Fruit fly (Drosophila melanogaster) whole organism, embryonic: ENCODE data around the gene Obp19c.
A peak's percentile ranks its signal among the peaks of the same experiment; 100 is the strongest.

ENCODE experiments used
- Abd-B ChIP-seq: fragments of 200-800 bp; sonication (Bioruptor generic); optimal IDR thresholded peaks from 2 replicates; lab custom pipeline; 2018; ENCODE audit warnings: missing biosample characterization, mild to moderate bottlenecking, missing genetic modification characterization, moderate library complexity
- Aef1 ChIP-seq: fragments of 200-800 bp; sonication (Bioruptor generic); IDR thresholded peaks from 3 replicates; pipeline ENCODE4 v1.3.6; 2022; ENCODE audit warnings: missing biosample characterization, missing genetic modification characterization
- B-H1 ChIP-seq: fragments of 200-800 bp; sonication (Bioruptor generic); IDR thresholded peaks from 3 replicates; pipeline ENCODE4 v1.3.6; 2022; ENCODE audit warnings: missing biosample characterization, missing genetic modification characterization
- B-H2 ChIP-seq: fragments of 200-800 bp; sonication (Bioruptor generic); optimal IDR thresholded peaks from 2 replicates; lab custom pipeline; 2018; ENCODE audit warnings: missing biosample characterization, mild to moderate bottlenecking, missing genetic modification characterization
- Bgb ChIP-seq: fragments of 200-800 bp; sonication (Bioruptor generic); IDR thresholded peaks from 2 replicates; pipeline ENCODE4 v1.3.6; 2022; ENCODE audit warnings: missing biosample characterization, missing genetic modification characterization; ENCODE audit not compliant: partially characterized antibody
- BtbVII ChIP-seq: fragments of 200-800 bp; sonication (Bioruptor generic); optimal IDR thresholded peaks from 3 replicates; lab custom pipeline; 2017; ENCODE audit warnings: missing biosample characterization, mild to moderate bottlenecking, missing genetic modification characterization
- CG10321 ChIP-seq: fragments of 200-800 bp; sonication (Bioruptor generic); IDR thresholded peaks from 2 replicates; pipeline ENCODE4 v1.3.6; 2022; ENCODE audit warnings: missing biosample characterization, missing genetic modification characterization
- CG10959 ChIP-seq: fragments of 200-800 bp; sonication (Bioruptor generic); IDR thresholded peaks from 2 replicates; pipeline ENCODE4 v1.3.6; 2022; ENCODE audit warnings: missing biosample characterization, missing genetic modification characterization
- CG13624 ChIP-seq: fragments of 200-800 bp; sonication (Bioruptor generic); optimal IDR thresholded peaks from 2 replicates; lab custom pipeline; 2016; ENCODE audit warnings: missing biosample characterization, missing genetic modification characterization
- CG14860 ChIP-seq: fragments of 200-800 bp; sonication (Bioruptor generic); IDR thresholded peaks from 3 replicates; pipeline ENCODE4 v1.3.6; 2022; ENCODE audit warnings: missing biosample characterization, missing genetic modification characterization; ENCODE audit not compliant: partially characterized antibody
- CG1647 ChIP-seq: fragments of 200-800 bp; sonication (Bioruptor generic); optimal IDR thresholded peaks from 3 replicates; lab custom pipeline; 2016; ENCODE audit warnings: missing biosample characterization, missing genetic modification characterization
- CG17802 ChIP-seq: fragments of 200-800 bp; sonication (Bioruptor generic); optimal IDR thresholded peaks from 2 replicates; lab custom pipeline; 2018; ENCODE audit warnings: missing biosample characterization, mild to moderate bottlenecking, missing genetic modification characterization, moderate library complexity
- CG17829 ChIP-seq: fragments of 200-800 bp; optimal IDR thresholded peaks from 2 replicates; lab custom pipeline; 2019; ENCODE audit warnings: missing biosample characterization, mild to moderate bottlenecking, missing genetic modification characterization, moderate library complexity
- CG18599 ChIP-seq: fragments of 200-800 bp; sonication (Bioruptor generic); optimal IDR thresholded peaks from 3 replicates; lab custom pipeline; 2017; ENCODE audit warnings: missing biosample characterization, missing genetic modification characterization, mild to moderate bottlenecking, moderate library complexity, missing genetic modification reagents
- CG2202 ChIP-seq: fragments of 200-800 bp; sonication (Bioruptor generic); optimal IDR thresholded peaks from 2 replicates; lab custom pipeline; 2018; ENCODE audit warnings: missing biosample characterization, mild to moderate bottlenecking, missing genetic modification characterization
- CG2712 ChIP-seq: fragments of 200-800 bp; optimal IDR thresholded peaks from 3 replicates; lab custom pipeline; 2019; ENCODE audit warnings: missing biosample characterization, mild to moderate bottlenecking, missing genetic modification characterization, moderate library complexity
- CG30403 ChIP-seq: fragments of 200-800 bp; sonication (Bioruptor generic); optimal IDR thresholded peaks from 3 replicates; lab custom pipeline; 2016; ENCODE audit warnings: missing biosample characterization, missing genetic modification characterization
- CG31388 ChIP-seq: fragments of 200-800 bp; sonication (Bioruptor generic); optimal IDR thresholded peaks from 2 replicates; lab custom pipeline; 2016; ENCODE audit warnings: missing biosample characterization, missing genetic modification characterization
- CG31441 ChIP-seq: fragments of 200-800 bp; sonication (Bioruptor generic); IDR thresholded peaks from 2 replicates; pipeline ENCODE4 v1.3.6; 2022; ENCODE audit warnings: missing biosample characterization, missing genetic modification characterization
- CG3163 ChIP-seq: fragments of 200-800 bp; sonication (Bioruptor generic); optimal IDR thresholded peaks from 3 replicates; lab custom pipeline; 2016; ENCODE audit warnings: missing biosample characterization, missing genetic modification characterization
- CG34376 ChIP-seq: fragments of 200-800 bp; sonication (Bioruptor generic); optimal IDR thresholded peaks from 2 replicates; lab custom pipeline; 2018; ENCODE audit warnings: missing biosample characterization, mild to moderate bottlenecking, missing genetic modification characterization
- CG6272 ChIP-seq: fragments of 200-800 bp; sonication (Bioruptor generic); IDR thresholded peaks from 2 replicates; pipeline ENCODE4 v1.3.6; 2022; ENCODE audit warnings: missing biosample characterization, missing genetic modification characterization
- CG6683 ChIP-seq: fragments of 200-800 bp; sonication (Bioruptor generic); optimal IDR thresholded peaks from 2 replicates; lab custom pipeline; 2017; ENCODE audit warnings: missing biosample characterization, mild to moderate bottlenecking, missing genetic modification characterization, missing genetic modification reagents
- CG7839 ChIP-seq: fragments of 200-800 bp; sonication (Bioruptor generic); optimal IDR thresholded peaks from 3 replicates; lab custom pipeline; 2018; ENCODE audit warnings: missing biosample characterization, mild to moderate bottlenecking, missing genetic modification characterization, moderate library complexity
- CG8478 ChIP-seq: fragments of >200 bp; optimal IDR thresholded peaks from 2 replicates; lab custom pipeline; 2018
- CG9609 ChIP-seq: fragments of 200-800 bp; sonication (Bioruptor generic); optimal IDR thresholded peaks from 3 replicates; lab custom pipeline; 2016; ENCODE audit warnings: missing biosample characterization, missing genetic modification characterization
- CrebB ChIP-seq: fragments of 200-800 bp; sonication (Bioruptor generic); optimal IDR thresholded peaks from 3 replicates; lab custom pipeline; 2018; ENCODE audit warnings: missing biosample characterization, mild to moderate bottlenecking, missing genetic modification characterization
- Dip2 ChIP-seq: fragments of 200-800 bp; sonication (Bioruptor generic); IDR thresholded peaks from 2 replicates; pipeline ENCODE4 v1.3.6; 2022; ENCODE audit warnings: missing biosample characterization, missing genetic modification characterization
- Doc3 ChIP-seq: fragments of 200-800 bp; sonication (Bioruptor generic); IDR thresholded peaks from 3 replicates; pipeline ENCODE4 v1.3.6; 2022; ENCODE audit warnings: missing biosample characterization, missing genetic modification characterization; ENCODE audit not compliant: partially characterized antibody
- Eip74EF ChIP-seq, 2 experiments: fragments of 200-800 bp in 1 of 2; fragments of >200 bp in 1 of 2; sonication (Bioruptor generic) in 1 of 2; optimal IDR thresholded peaks; 2 replicates each; lab custom pipeline; 2017 to 2019; ENCODE audit warnings: missing biosample characterization in 2 of 2, missing genetic modification characterization in 2 of 2, mild to moderate bottlenecking in 1 of 2, moderate library complexity in 1 of 2
- GATAe ChIP-seq: fragments of 200-800 bp; sonication (Bioruptor generic); conservative IDR thresholded peaks from 2 replicates; pipeline ENCODE4 v1.3.6; 2022; ENCODE audit warnings: missing biosample characterization, missing genetic modification characterization
- Gug ChIP-seq: fragments of 200-800 bp; sonication (Bioruptor generic); IDR thresholded peaks from 4 replicates; pipeline ENCODE4 v1.3.6; 2022; ENCODE audit warnings: missing biosample characterization, missing genetic modification characterization
- HLH3B ChIP-seq: fragments of 200-800 bp; sonication (Bioruptor generic); IDR thresholded peaks from 2 replicates; pipeline ENCODE4 v1.3.6; 2022; ENCODE audit warnings: missing biosample characterization, missing genetic modification characterization
- Kr ChIP-seq: fragments of 200-800 bp; sonication (Bioruptor generic); optimal IDR thresholded peaks from 2 replicates; lab custom pipeline; 2017; ENCODE audit warnings: missing biosample characterization, mild to moderate bottlenecking, missing genetic modification characterization
- NC2β ChIP-seq: fragments of 200-800 bp; sonication (Bioruptor generic); optimal IDR thresholded peaks from 2 replicates; lab custom pipeline; 2016; ENCODE audit warnings: missing biosample characterization, missing genetic modification characterization
- Oli ChIP-seq: fragments of 200-800 bp; sonication (Bioruptor generic); optimal IDR thresholded peaks from 2 replicates; lab custom pipeline; 2018; ENCODE audit warnings: missing biosample characterization, mild to moderate bottlenecking, missing genetic modification characterization, moderate library complexity
- bowl ChIP-seq: fragments of 200-800 bp; sonication (Bioruptor generic); IDR thresholded peaks from 2 replicates; pipeline ENCODE4 v1.3.6; 2022; ENCODE audit warnings: missing biosample characterization, missing genetic modification characterization
- caup ChIP-seq: fragments of 200-800 bp; sonication (Bioruptor generic); optimal IDR thresholded peaks from 3 replicates; lab custom pipeline; 2017; ENCODE audit warnings: missing biosample characterization, mild to moderate bottlenecking, missing genetic modification characterization, moderate library complexity; ENCODE audit not compliant: severe bottlenecking
- crp ChIP-seq, 2 experiments: fragments of 200-800 bp; sonication (Bioruptor generic); optimal IDR thresholded peaks; 2 replicates in 1 of 2; 3 replicates in 1 of 2; lab custom pipeline; 2017; ENCODE audit warnings: missing biosample characterization in 2 of 2, missing genetic modification characterization in 2 of 2, mild to moderate bottlenecking in 1 of 2, moderate library complexity in 1 of 2
- da ChIP-seq: fragments of 200-800 bp; sonication (Bioruptor generic); optimal IDR thresholded peaks from 2 replicates; lab custom pipeline; 2016; ENCODE audit warnings: missing biosample characterization, missing genetic modification characterization
- dati ChIP-seq: fragments of 200-800 bp; sonication (Bioruptor generic); IDR thresholded peaks from 2 replicates; pipeline ENCODE4 v1.3.6; 2022; ENCODE audit warnings: missing biosample characterization, missing genetic modification characterization
- fd3F ChIP-seq: fragments of 200-800 bp; sonication (Bioruptor generic); optimal IDR thresholded peaks from 2 replicates; lab custom pipeline; 2018; ENCODE audit warnings: missing biosample characterization, mild to moderate bottlenecking, missing genetic modification characterization, moderate library complexity
- gem ChIP-seq: fragments of 200-800 bp; sonication (Bioruptor generic); optimal IDR thresholded peaks from 2 replicates; lab custom pipeline; 2019; ENCODE audit warnings: missing biosample characterization, mild to moderate bottlenecking, missing genetic modification characterization, moderate library complexity
- lmd ChIP-seq: fragments of 200-800 bp; sonication (Bioruptor generic); IDR thresholded peaks from 2 replicates; pipeline ENCODE4 v1.3.6; 2022; ENCODE audit warnings: missing biosample characterization, missing genetic modification characterization
- phol ChIP-seq: fragments of 200-800 bp; sonication (Bioruptor generic); optimal IDR thresholded peaks from 3 replicates; lab custom pipeline; 2018; ENCODE audit warnings: missing biosample characterization, mild to moderate bottlenecking, missing genetic modification characterization, moderate library complexity
- repo ChIP-seq: fragments of 200-800 bp; sonication (Bioruptor generic); optimal IDR thresholded peaks from 2 replicates; lab custom pipeline; 2016; ENCODE audit warnings: missing biosample characterization, missing genetic modification characterization
- slp2 ChIP-seq: fragments of 200-800 bp; sonication (Bioruptor generic); optimal IDR thresholded peaks from 2 replicates; lab custom pipeline; 2016; ENCODE audit warnings: missing biosample characterization, missing genetic modification characterization
- stwl ChIP-seq: fragments of 200-800 bp; sonication (Bioruptor generic); optimal IDR thresholded peaks from 3 replicates; lab custom pipeline; 2018; ENCODE audit warnings: missing biosample characterization, mild to moderate bottlenecking, missing genetic modification characterization, moderate library complexity
- zfh1 ChIP-seq: fragments of 200-800 bp; sonication (Bioruptor generic); IDR thresholded peaks from 3 replicates; pipeline ENCODE4 v1.3.6; 2022; ENCODE audit warnings: missing biosample characterization, missing genetic modification characterization

The Obp19c gene

DNA sequence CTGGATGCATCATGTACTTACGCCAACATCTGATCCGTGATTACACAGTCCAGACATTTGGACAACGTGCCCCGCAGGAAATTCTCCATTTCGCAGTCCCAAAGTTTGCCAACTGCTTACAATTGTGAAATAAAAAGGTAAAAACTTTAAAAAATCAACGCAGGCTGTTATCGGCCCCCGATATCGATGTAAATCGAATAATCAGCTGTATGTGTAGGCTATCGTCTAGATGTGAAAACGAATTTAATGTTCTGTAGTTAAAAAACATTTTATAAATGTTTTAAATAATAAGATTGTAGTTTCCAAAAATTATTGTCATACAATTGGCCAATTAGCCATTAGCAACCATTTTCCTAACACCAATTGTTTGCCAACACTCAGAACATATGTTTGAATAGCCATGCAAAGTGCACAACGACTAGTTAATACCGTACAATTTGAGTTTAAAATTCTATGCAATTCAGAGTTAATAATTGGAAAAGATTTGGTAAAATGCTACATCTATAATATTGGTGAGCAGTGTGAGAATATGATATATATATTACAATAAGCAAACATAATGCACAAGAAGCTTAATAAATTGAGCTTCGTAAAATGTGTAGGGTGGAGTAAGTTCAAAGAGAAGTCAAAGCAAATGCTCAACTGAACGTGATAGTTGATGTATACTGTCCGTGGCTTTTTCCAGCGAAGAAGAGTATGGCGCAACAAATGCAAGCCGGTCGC is 10.9 kb upstream of the Obp19c start, which contains the start of the genes CG11710 and mal (continued):
- TF ChIP-seq Doc3 (0 out of 3 replicates have a peak, but pooled peaks have one; percentile 46), CG1647 (GFP tag; lab: Kevin White, UChicago) (peak; percentile 70), CG3163 (GFP tag; lab: Kevin White, UChicago) (peak; percentile 8), CG14860 (GFP tag; lab: Robert Waterston, UW) (peak; percentile 57; the same call in 2 of the 3 replicates), bowl (GFP tag; lab: Robert Waterston, UW) (no peak), HLH3B (GFP tag; lab: Robert Waterston, UW) (peak; percentile 77), CG34376 (GFP tag; lab: Kevin White, UChicago) (peak; percentile 49), phol (tag; lab: Kevin White, UChicago) (peak; percentile 87), CG13624 (GFP tag; lab: Kevin White, UChicago) (peak; percentile 88), crp (GFP tag; optimal IDR thresholded peaks at IDR 0.05; lab: Kevin White, UChicago) (peak in 1 of 2 experiments; percentile 82), da (GFP tag; lab: Kevin White, UChicago) (no peak), B-H1 (peak; percentile 45), Oli (tag; lab: Kevin White, UChicago) (no peak), CG6272 (GFP tag; lab: Robert Waterston, UW) (peak; percentile 42; the same call in 1 of the 2 replicates), CG8478 (lab: Kevin White, UChicago) (no peak), Abd-B (GFP tag; lab: Kevin White, UChicago) (peak; percentile 85), Aef1 (GFP tag; lab: Robert Waterston, UW) (peak; percentile 78), Gug (GFP tag; lab: Robert Waterston, UW) (peak; percentile 74; the same call in 3 of the 4 replicates), CG17829 (peak; percentile 82), CG10959 (peak; percentile 50; the same call in 1 of the 2 replicates), CG17802 (tag; lab: Kevin White, UChicago) (peak; percentile 53), CG10321 (GFP tag; lab: Robert Waterston, UW) (no peak), Kr (GFP tag; lab: Kevin White, UChicago) (no peak), CrebB (tag; lab: Kevin White, UChicago) (peak; percentile 11), zfh1 (peak; percentile 50; the same call in 2 of the 3 replicates), CG6683 (GFP tag; lab: Kevin White, UChicago) (peak; percentile 70), CG31441 (GFP tag; lab: Robert Waterston, UW) (peak; percentile 83), CG7839 (peak; percentile 90), CG9609 (peak; percentile 37), Eip74EF (GFP tag; optimal IDR thresholded peaks at IDR 0.05; lab: Kevin White, UChicago) (no peak), Bgb (GFP tag; lab: Robert Waterston, UW) (no peak), CG30403 (GFP tag; lab: Kevin White, UChicago) (peak; percentile 83), CG31388 (GFP tag; lab: Kevin White, UChicago) (peak; percentile 52), CG18599 (GFP tag; lab: Kevin White, UChicago) (peak; percentile 87), stwl (tag; lab: Kevin White, UChicago) (peak; percentile 21), CG2202 (tag; lab: Kevin White, UChicago) (peak; percentile 36), fd3F (GFP tag; lab: Kevin White, UChicago) (peak; percentile 64), Dip2 (GFP tag; lab: Robert Waterston, UW) (no peak), CG2712 (tag; lab: Kevin White, UChicago) (peak; percentile 84), caup (GFP tag; lab: Kevin White, UChicago) (no peak), repo (GFP tag; lab: Kevin White, UChicago) (peak; percentile 72), lmd (GFP tag; lab: Robert Waterston, UW) (peak; percentile 86), NC2β (GFP tag; lab: Kevin White, UChicago) (peak; percentile 38), dati (GFP tag; lab: Robert Waterston, UW) (no peak), B-H2 (GFP tag; lab: Kevin White, UChicago) (peak; percentile 68), gem (tag; lab: Kevin White, UChicago) (no peak), slp2 (GFP tag; lab: Kevin White, UChicago) (peak; percentile 64), GATAe (no peak), BtbVII (GFP tag; lab: Kevin White, UChicago) (peak; percentile 78)
